Worm (Caenorhabditis elegans) whole organism, young adult: Measurements from ENCODE around the gene nmur-1.

ENCODE experiments used
- F57A8.1 ChIP-seq: fragments of 200-800 bp; sonication (Bioruptor generic); optimal IDR thresholded peaks from 2 replicates; lab custom pipeline; 2018; ENCODE audit warnings: mild to moderate bottlenecking, missing genetic modification characterization, moderate library complexity, missing compliant biosample characterization
- lin-54 ChIP-seq: fragments of 200-800 bp; sonication (Bioruptor generic); optimal IDR thresholded peaks from 2 replicates; lab custom pipeline; 2018; ENCODE audit warnings: mild to moderate bottlenecking, missing genetic modification characterization, missing compliant biosample characterization
- mes-4 ChIP-seq: sonication (generic microtip); optimal IDR thresholded peaks from 2 replicates; lab custom pipeline; 2016; ENCODE audit warnings: missing genotype, missing genetic modification characterization, missing compliant biosample characterization
- nfya-1 ChIP-seq: sonication (generic microtip); optimal IDR thresholded peaks from 2 replicates; lab custom pipeline; 2017; ENCODE audit warnings: antibody characterized with exemption, missing compliant biosample characterization, missing genetic modification characterization, borderline replicate concordance; ENCODE audit not compliant: insufficient read depth

DNA sequence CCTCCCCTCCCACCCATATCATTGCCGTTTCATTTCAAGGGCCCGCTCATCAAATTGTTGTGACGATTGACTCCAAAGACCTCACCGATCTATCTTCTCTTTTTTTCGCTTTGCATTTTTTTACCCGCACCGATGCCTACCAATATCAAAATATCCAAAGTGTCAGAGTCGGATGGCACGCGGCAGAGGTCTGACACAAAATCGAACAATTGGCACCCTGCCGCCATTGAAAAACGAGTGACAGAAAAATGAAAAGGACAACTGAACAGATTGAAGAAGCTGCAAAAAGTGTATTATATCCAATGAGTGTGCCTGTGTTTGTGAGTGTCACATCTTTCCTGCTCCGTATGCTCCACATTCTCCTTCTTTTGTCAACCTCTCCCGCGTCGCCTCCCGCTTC lies 5.7 kb downstream of the nmur-1 start:
- TF ChIP-seq lin-54 (GFP tag; lab: Kevin White, UChicago) (no peak), mes-4 (tag; lab: Kevin White, UChicago) (no peak), nfya-1 (no peak), F57A8.1 (GFP tag; lab: Kevin White, UChicago) (no peak)
